Fruit fly (Drosophila melanogaster) whole organism, embryonic: ENCODE measurements around the gene TpnC25D.

ENCODE experiments used
- B-H2 ChIP-seq: fragments of 200-800 bp; sonication (Bioruptor generic); optimal IDR thresholded peaks from 2 replicates; lab custom pipeline; 2018; ENCODE audit warnings: missing biosample characterization, mild to moderate bottlenecking, missing genetic modification characterization
- CG11398 ChIP-seq: fragments of 200-800 bp; sonication (Bioruptor generic); optimal IDR thresholded peaks from 2 replicates; lab custom pipeline; 2016; ENCODE audit warnings: missing biosample characterization, missing genetic modification characterization
- CG11504 ChIP-seq: fragments of 200-800 bp; sonication (Bioruptor generic); optimal IDR thresholded peaks from 3 replicates; lab custom pipeline; 2019; ENCODE audit warnings: missing biosample characterization, mild to moderate bottlenecking, missing genetic modification characterization, moderate library complexity
- CG17186 ChIP-seq: fragments of 200-800 bp; sonication (Bioruptor generic); optimal IDR thresholded peaks from 3 replicates; lab custom pipeline; 2017; ENCODE audit warnings: missing biosample characterization, missing genetic modification reagents, missing genetic modification characterization
- CG18599 ChIP-seq: fragments of 200-800 bp; sonication (Bioruptor generic); optimal IDR thresholded peaks from 3 replicates; lab custom pipeline; 2017; ENCODE audit warnings: missing biosample characterization, missing genetic modification characterization, mild to moderate bottlenecking, moderate library complexity, missing genetic modification reagents
- CG18619 ChIP-seq: fragments of 200-800 bp; sonication (Bioruptor generic); optimal IDR thresholded peaks from 3 replicates; lab custom pipeline; 2017; ENCODE audit warnings: missing biosample characterization, mild to moderate bottlenecking, missing genetic modification characterization
- CG2199 ChIP-seq: fragments of 200-800 bp; sonication (Bioruptor generic); IDR thresholded peaks from 3 replicates; pipeline ENCODE4 v1.3.6; 2022; ENCODE audit warnings: missing biosample characterization, missing genetic modification characterization
- CG30403 ChIP-seq: fragments of 200-800 bp; sonication (Bioruptor generic); optimal IDR thresholded peaks from 3 replicates; lab custom pipeline; 2016; ENCODE audit warnings: missing biosample characterization, missing genetic modification characterization
- CG3065 ChIP-seq: fragments of 200-800 bp; sonication (Bioruptor generic); optimal IDR thresholded peaks from 2 replicates; lab custom pipeline; 2016; ENCODE audit warnings: missing biosample characterization, missing genetic modification characterization
- CG31365 ChIP-seq: fragments of 200-800 bp; sonication (Bioruptor generic); optimal IDR thresholded peaks from 2 replicates; lab custom pipeline; 2018; ENCODE audit warnings: missing biosample characterization, mild to moderate bottlenecking, missing genetic modification characterization
- CG32772 ChIP-seq: fragments of 200-800 bp; sonication (Bioruptor generic); IDR thresholded peaks from 2 replicates; pipeline ENCODE4 v1.3.6; 2022; ENCODE audit warnings: missing biosample characterization, missing genetic modification characterization
- CG3847 ChIP-seq: fragments of 200-800 bp; sonication (Bioruptor generic); IDR thresholded peaks from 2 replicates; pipeline ENCODE4 v1.3.6; 2022; ENCODE audit warnings: missing biosample characterization, missing genetic modification characterization
- CG4707 ChIP-seq: fragments of 200-800 bp; sonication (Bioruptor generic); optimal IDR thresholded peaks from 2 replicates; lab custom pipeline; 2018; ENCODE audit warnings: missing biosample characterization, mild to moderate bottlenecking, missing genetic modification characterization, moderate library complexity
- CG4820 ChIP-seq: fragments of 200-800 bp; sonication (Bioruptor generic); optimal IDR thresholded peaks from 3 replicates; lab custom pipeline; 2016; ENCODE audit warnings: missing biosample characterization, missing genetic modification characterization
- CG7372 ChIP-seq: fragments of 200-800 bp; sonication (Bioruptor generic); IDR thresholded peaks from 2 replicates; pipeline ENCODE4 v1.3.6; 2022; ENCODE audit warnings: missing biosample characterization, missing genetic modification characterization
- CG8281 ChIP-seq: fragments of 200-800 bp; sonication (Bioruptor generic); optimal IDR thresholded peaks from 2 replicates; lab custom pipeline; 2018; ENCODE audit warnings: missing biosample characterization, mild to moderate bottlenecking, missing genetic modification characterization, moderate library complexity
- CG8388 ChIP-seq: fragments of 200-800 bp; sonication (Bioruptor generic); optimal IDR thresholded peaks from 2 replicates; lab custom pipeline; 2019; ENCODE audit warnings: missing biosample characterization, mild to moderate bottlenecking, missing genetic modification characterization, moderate library complexity
- CG9727 ChIP-seq: fragments of 200-800 bp; sonication (Bioruptor generic); optimal IDR thresholded peaks from 3 replicates; lab custom pipeline; 2017; ENCODE audit warnings: missing biosample characterization, mild to moderate bottlenecking, missing genetic modification characterization
- CkIIα-i1 ChIP-seq: fragments of 200-800 bp; sonication (Bioruptor generic); IDR thresholded peaks from 2 replicates; pipeline ENCODE4 v1.3.6; 2022; ENCODE audit warnings: missing biosample characterization, missing genetic modification characterization
- D19B ChIP-seq: fragments of 200-800 bp; sonication (Bioruptor generic); optimal IDR thresholded peaks from 2 replicates; lab custom pipeline; 2017; ENCODE audit warnings: missing biosample characterization, mild to moderate bottlenecking, missing genetic modification characterization
- Drgx ChIP-seq: fragments of 200-800 bp; sonication (Bioruptor generic); IDR thresholded peaks from 2 replicates; pipeline ENCODE4 v1.3.6; 2022; ENCODE audit warnings: missing biosample characterization, missing genetic modification characterization
- HLH3B ChIP-seq: fragments of 200-800 bp; sonication (Bioruptor generic); IDR thresholded peaks from 2 replicates; pipeline ENCODE4 v1.3.6; 2022; ENCODE audit warnings: missing biosample characterization, missing genetic modification characterization
- Hr3 ChIP-seq: fragments of 200-800 bp; sonication (Bioruptor generic); optimal IDR thresholded peaks from 3 replicates; lab custom pipeline; 2016; ENCODE audit warnings: missing biosample characterization, missing genetic modification characterization
- Jarid2 ChIP-seq: fragments of 200-800 bp; sonication (Bioruptor generic); optimal IDR thresholded peaks from 3 replicates; lab custom pipeline; 2017; ENCODE audit warnings: mild to moderate bottlenecking, missing biosample characterization, missing genetic modification reagents, missing genetic modification characterization
- Myb ChIP-seq: fragments of 200-800 bp; sonication (Bioruptor generic); optimal IDR thresholded peaks from 2 replicates; lab custom pipeline; 2016; ENCODE audit warnings: missing biosample characterization, missing genetic modification characterization
- Nf-YC ChIP-seq: fragments of 200-800 bp; optimal IDR thresholded peaks from 3 replicates; lab custom pipeline; 2019; ENCODE audit warnings: missing biosample characterization, mild to moderate bottlenecking, missing genetic modification characterization, moderate library complexity
- Oli ChIP-seq: fragments of 200-800 bp; sonication (Bioruptor generic); optimal IDR thresholded peaks from 2 replicates; lab custom pipeline; 2018; ENCODE audit warnings: missing biosample characterization, mild to moderate bottlenecking, missing genetic modification characterization, moderate library complexity
- Pdp1 ChIP-seq, 2 experiments: fragments of 200-800 bp; sonication (Bioruptor generic); optimal IDR thresholded peaks; 3 replicates each; lab custom pipeline; 2016; ENCODE audit warnings: missing biosample characterization in 2 of 2, missing genetic modification characterization in 2 of 2, mild to moderate bottlenecking in 1 of 2, moderate library complexity in 1 of 2
- Sin3A ChIP-seq: fragments of >200 bp; optimal IDR thresholded peaks from 2 replicates; lab custom pipeline; 2018
- Taf1 ChIP-seq: fragments of 200-800 bp; sonication (Bioruptor generic); IDR thresholded peaks from 2 replicates; pipeline ENCODE4 v1.3.6; 2022; ENCODE audit warnings: missing biosample characterization, missing genetic modification characterization
- bab2 ChIP-seq: fragments of 200-800 bp; sonication (Bioruptor generic); optimal IDR thresholded peaks from 2 replicates; lab custom pipeline; 2016; ENCODE audit warnings: missing biosample characterization, missing genetic modification characterization
- br ChIP-seq: fragments of >200 bp; optimal IDR thresholded peaks from 2 replicates; lab custom pipeline; 2017
- chinmo ChIP-seq: fragments of 200-800 bp; sonication (Bioruptor generic); IDR thresholded peaks from 4 replicates; pipeline ENCODE4 v1.3.6; 2022; ENCODE audit warnings: missing biosample characterization, missing genetic modification characterization; ENCODE audit not compliant: partially characterized antibody
- ci ChIP-seq: fragments of 200-800 bp; sonication (Bioruptor generic); IDR thresholded peaks from 3 replicates; pipeline ENCODE4 v1.3.6; 2022; ENCODE audit warnings: missing biosample characterization, missing genetic modification characterization
- croc ChIP-seq: fragments of 200-800 bp; sonication (Bioruptor generic); conservative IDR thresholded peaks from 3 replicates; pipeline ENCODE4 v1.3.6; 2022; ENCODE audit warnings: missing biosample characterization, missing genetic modification characterization
- disco-r ChIP-seq: fragments of 200-800 bp; sonication (Bioruptor generic); optimal IDR thresholded peaks from 2 replicates; lab custom pipeline; 2016; ENCODE audit warnings: missing biosample characterization, missing genetic modification characterization
- dpn ChIP-seq, 2 experiments: fragments of 200-800 bp; sonication (Bioruptor generic); optimal IDR thresholded peaks; 3 replicates each; lab custom pipeline; 2016; ENCODE audit warnings: missing biosample characterization in 2 of 2, missing genetic modification characterization in 2 of 2
- en ChIP-seq: fragments of 200-800 bp; sonication (Bioruptor generic); optimal IDR thresholded peaks from 2 replicates; lab custom pipeline; 2016; ENCODE audit warnings: missing biosample characterization, missing genetic modification characterization
- fd102C ChIP-seq: fragments of 200-800 bp; sonication (Bioruptor generic); optimal IDR thresholded peaks from 2 replicates; lab custom pipeline; 2018; ENCODE audit warnings: missing biosample characterization, mild to moderate bottlenecking, missing genetic modification characterization, moderate library complexity
- lab ChIP-seq: fragments of 200-800 bp; sonication (Bioruptor generic); optimal IDR thresholded peaks from 3 replicates; lab custom pipeline; 2017; ENCODE audit warnings: missing biosample characterization, missing genetic modification characterization, mild to moderate bottlenecking, moderate library complexity, missing genetic modification reagents
- pfk ChIP-seq: fragments of 200-800 bp; sonication (Bioruptor generic); optimal IDR thresholded peaks from 2 replicates; lab custom pipeline; 2018; ENCODE audit warnings: missing biosample characterization, mild to moderate bottlenecking, missing genetic modification characterization, moderate library complexity
- pita ChIP-seq: fragments of 200-800 bp; sonication (Bioruptor generic); optimal IDR thresholded peaks from 2 replicates; lab custom pipeline; 2017; ENCODE audit warnings: missing biosample characterization, mild to moderate bottlenecking, missing genetic modification characterization
- sc ChIP-seq, 3 experiments: fragments of >200 bp in 2 of 3; fragments of 200-800 bp in 1 of 3; sonication (Bioruptor generic) in 1 of 3; optimal IDR thresholded peaks; 2 replicates in 2 of 3; 3 replicates in 1 of 3; lab custom pipeline; 2017; ENCODE audit warnings: mild to moderate bottlenecking in 1 of 3, missing biosample characterization in 1 of 3, missing genetic modification characterization in 1 of 3, missing genetic modification reagents in 1 of 3
- sens-2 ChIP-seq: fragments of 200-800 bp; sonication (Bioruptor generic); IDR thresholded peaks from 2 replicates; pipeline ENCODE4 v1.3.6; 2022; ENCODE audit warnings: missing biosample characterization, missing genetic modification characterization
- sisA ChIP-seq: fragments of 200-800 bp; sonication (Bioruptor generic); IDR thresholded peaks from 2 replicates; pipeline ENCODE4 v1.3.6; 2022; ENCODE audit warnings: missing biosample characterization, missing genetic modification characterization
- toy ChIP-seq: fragments of 200-800 bp; sonication (Bioruptor generic); IDR thresholded peaks from 2 replicates; pipeline ENCODE4 v1.3.6; 2022; ENCODE audit warnings: missing biosample characterization, missing genetic modification characterization
- tx ChIP-seq: fragments of 200-800 bp; sonication (Bioruptor generic); optimal IDR thresholded peaks from 2 replicates; lab custom pipeline; 2016; ENCODE audit warnings: missing biosample characterization, missing genetic modification characterization
- wek ChIP-seq: fragments of 200-800 bp; sonication (Bioruptor generic); optimal IDR thresholded peaks from 3 replicates; lab custom pipeline; 2018; ENCODE audit warnings: missing biosample characterization, mild to moderate bottlenecking, missing genetic modification characterization, moderate library complexity
- zf30C ChIP-seq: fragments of 200-800 bp; sonication (Bioruptor generic); optimal IDR thresholded peaks from 3 replicates; lab custom pipeline; 2018; ENCODE audit warnings: missing biosample characterization, mild to moderate bottlenecking, missing genetic modification characterization
- zfh2 ChIP-seq: fragments of 200-800 bp; sonication (Bioruptor generic); optimal IDR thresholded peaks from 2 replicates; lab custom pipeline; 2016; ENCODE audit warnings: missing biosample characterization, missing genetic modification characterization

Gene TpnC25D

DNA sequence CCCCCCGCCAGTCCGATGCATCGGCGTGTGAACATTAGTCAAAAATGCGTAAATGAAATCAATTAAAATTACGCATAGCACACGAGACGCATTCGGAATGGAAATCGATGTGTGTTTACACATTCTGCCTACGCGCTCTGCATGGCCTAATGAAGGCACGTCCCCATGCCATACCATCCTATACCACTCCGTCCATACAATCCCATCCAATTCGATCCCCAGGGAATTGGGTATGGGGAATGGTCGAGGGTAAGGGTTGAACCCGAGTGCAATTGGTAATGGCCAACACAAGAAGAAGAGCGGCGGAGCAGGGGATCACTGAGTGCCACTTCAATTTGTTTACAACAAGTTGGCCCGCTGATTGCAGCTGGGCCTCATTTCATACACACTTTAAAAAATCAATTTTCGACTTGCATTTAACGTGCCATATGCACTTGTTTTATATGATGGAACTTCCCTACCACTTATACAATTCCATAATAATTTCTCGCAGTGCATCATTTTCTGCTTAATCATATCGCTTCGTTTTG, 28.9 kb downstream of the TpnC25D start (continued):
- peak; percentile 7 for TF ChIP-seq wek (GFP tag; lab: Kevin White, UChicago)
- no peak for TF ChIP-seq CG18599 (GFP tag; lab: Kevin White, UChicago)
- peak; percentile 56 for TF ChIP-seq CG11504 (tag; lab: Kevin White, UChicago)
- TF ChIP-seq bab2 (GFP tag; lab: Kevin White, UChicago), result no peak
- no peak for TF ChIP-seq CG31365 (tag; lab: Kevin White, UChicago)
- no peak for TF ChIP-seq sc (optimal IDR thresholded peaks at IDR 0.05; lab: Kevin White, UChicago)
- TF ChIP-seq sc (GFP tag; optimal IDR thresholded peaks at IDR 0.05; lab: Kevin White, UChicago), result peak; percentile 24
- no peak for TF ChIP-seq Sin3A (lab: Kevin White, UChicago)
- peak; percentile 38; the same call in 1 of the 2 replicates for TF ChIP-seq CG32772
- TF ChIP-seq en (GFP tag; lab: Kevin White, UChicago), result peak; percentile 3
- TF ChIP-seq zf30C (GFP tag; lab: Kevin White, UChicago), result peak; percentile 80
- peak; percentile 51; the same call in 1 of the 4 replicates for TF ChIP-seq chinmo (GFP tag; lab: Robert Waterston, UW)
- no peak for TF ChIP-seq CG3065 (GFP tag; lab: Kevin White, UChicago)
- TF ChIP-seq disco-r (GFP tag; lab: Kevin White, UChicago), result no peak
- TF ChIP-seq CG3847 (GFP tag; lab: Robert Waterston, UW), result no peak
- TF ChIP-seq CG8388 (GFP tag; lab: Kevin White, UChicago), result peak; percentile 34
- TF ChIP-seq CG7372 (GFP tag; lab: Robert Waterston, UW), result no peak
- no peak for TF ChIP-seq tx (GFP tag; lab: Kevin White, UChicago)
- no peak for TF ChIP-seq Nf-YC (tag; lab: Kevin White, UChicago)
- TF ChIP-seq CG11398 (GFP tag; lab: Kevin White, UChicago), result no peak
- TF ChIP-seq Taf1 (GFP tag; lab: Robert Waterston, UW), result no peak
- TF ChIP-seq sisA (GFP tag; lab: Robert Waterston, UW), result no peak
- TF ChIP-seq croc (GFP tag; lab: Robert Waterston, UW), result 0 out of 3 replicates have a peak, but pooled peaks have one; percentile 16
- no peak for TF ChIP-seq Jarid2
- peak; percentile 79 for TF ChIP-seq ci (GFP tag; lab: Robert Waterston, UW)
- TF ChIP-seq toy (GFP tag; lab: Robert Waterston, UW), result no peak
- TF ChIP-seq Pdp1 (GFP tag; optimal IDR thresholded peaks at IDR 0.05; lab: Kevin White, UChicago), result peak in 1 of 2 experiments; percentile 11
- TF ChIP-seq CG9727 (GFP tag; lab: Kevin White, UChicago), result peak; percentile 38
- no peak for TF ChIP-seq pfk (GFP tag; lab: Kevin White, UChicago)
- TF ChIP-seq Myb (GFP tag; lab: Kevin White, UChicago), result peak; percentile 7
- TF ChIP-seq pita (GFP tag; lab: Kevin White, UChicago), result no peak
- peak; percentile 38; the same call in 1 of the 2 replicates for TF ChIP-seq sens-2 (GFP tag; lab: Robert Waterston, UW)
- peak; percentile 80; the same call in 2 of the 3 replicates for TF ChIP-seq CG2199 (GFP tag; lab: Robert Waterston, UW)
- TF ChIP-seq B-H2 (GFP tag; lab: Kevin White, UChicago), result no peak
- TF ChIP-seq dpn (GFP tag; optimal IDR thresholded peaks at IDR 0.05; lab: Kevin White, UChicago), result peak; percentile 32 to 45
- TF ChIP-seq Hr3, result peak; percentile 26
- no peak for TF ChIP-seq D19B (GFP tag; lab: Kevin White, UChicago)
- peak; percentile 46 for TF ChIP-seq CG4820
- peak; percentile 30 for TF ChIP-seq Oli (tag; lab: Kevin White, UChicago)
- no peak for TF ChIP-seq CG17186 (GFP tag; lab: Kevin White, UChicago)
- 0 out of 2 replicates have a peak, but pooled peaks have one; percentile 16 for TF ChIP-seq Drgx
- TF ChIP-seq CkIIα-i1 (GFP tag; lab: Robert Waterston, UW), result no peak
- peak; percentile 16 for TF ChIP-seq CG30403 (GFP tag; lab: Kevin White, UChicago)
- no peak for TF ChIP-seq zfh2
- TF ChIP-seq lab (GFP tag; lab: Kevin White, UChicago), result peak; percentile 13
- no peak for TF ChIP-seq br (lab: Kevin White, UChicago)
- TF ChIP-seq CG18619, result no peak
- TF ChIP-seq fd102C, result no peak
- TF ChIP-seq HLH3B (GFP tag; lab: Robert Waterston, UW), result 0 out of 2 replicates have a peak, but pooled peaks have one; percentile 33
- TF ChIP-seq CG8281 (tag; lab: Kevin White, UChicago), result peak; percentile 1
- peak; percentile 21 for TF ChIP-seq CG4707 (GFP tag; lab: Kevin White, UChicago)
